Worm (Caenorhabditis elegans): ENCODE results near the gene ung-1.

ung-1 gene

DNA sequence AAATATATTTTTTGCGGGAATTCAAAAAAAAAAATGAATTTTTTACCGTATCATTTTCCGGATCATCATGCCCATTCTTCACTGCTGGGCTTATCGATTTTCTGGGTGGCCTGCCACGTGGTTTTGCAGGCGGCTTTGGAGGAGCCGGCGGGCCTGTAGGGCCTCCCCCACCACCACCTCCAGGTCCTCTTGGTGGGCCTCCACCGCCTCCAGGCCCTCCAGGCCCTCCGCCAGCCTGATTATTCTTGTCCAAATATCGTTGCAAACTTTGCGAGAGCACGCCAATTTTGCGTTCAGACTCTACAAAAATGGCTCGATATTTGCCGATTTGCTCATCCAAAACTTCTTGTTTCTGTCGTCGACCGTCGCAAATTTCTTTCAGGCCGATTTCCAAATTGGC is 22.8 kb downstream of the ung-1 start:
- no peak for TF ChIP-seq nhr-21 (tag; optimal IDR thresholded peaks at IDR 0.05)
- TF ChIP-seq aly-2 (tag; optimal IDR thresholded peaks at IDR 0.05), result no peak
- TF ChIP-seq sma-3 (GFP tag; optimal IDR thresholded peaks at IDR 0.05), result no peak
- no peak for TF ChIP-seq lin-39 (tag; optimal IDR thresholded peaks at IDR 0.05)
- no peak for TF ChIP-seq ztf-1 (GFP tag; conservative IDR thresholded peaks at IDR 0.05)
- no peak for TF ChIP-seq nhr-237 (tag; optimal IDR thresholded peaks at IDR 0.05)
- TF ChIP-seq nhr-12 (tag; optimal IDR thresholded peaks at IDR 0.05), result no peak
- no peak for TF ChIP-seq egl-27 (tag; optimal IDR thresholded peaks at IDR 0.05)
- TF ChIP-seq elt-3 (tag; optimal IDR thresholded peaks at IDR 0.05), result no peak
- no peak for TF ChIP-seq nhr-6 (tag; optimal IDR thresholded peaks at IDR 0.05)
- no peak for TF ChIP-seq nhr-10 (tag; optimal IDR thresholded peaks at IDR 0.05)
- TF ChIP-seq nhr-23 (tag; optimal IDR thresholded peaks at IDR 0.05), result no peak
- TF ChIP-seq gmeb-1 (tag; optimal IDR thresholded peaks at IDR 0.05), result no peak
- TF ChIP-seq lsy-2 (tag; optimal IDR thresholded peaks at IDR 0.05), result no peak
- no peak for TF ChIP-seq mab-5 (tag; optimal IDR thresholded peaks at IDR 0.05)
- no peak for TF ChIP-seq lin-11 (tag; optimal IDR thresholded peaks at IDR 0.05)
- TF ChIP-seq R02D3.7 (tag; optimal IDR thresholded peaks at IDR 0.05), result no peak
- no peak for TF ChIP-seq ztf-4 (tag; optimal IDR thresholded peaks at IDR 0.05)

- no peak for TF ChIP-seq ceh-16 (tag; optimal IDR thresholded peaks at IDR 0.05)
- TF ChIP-seq fos-1 (tag; optimal IDR thresholded peaks at IDR 0.05), result peak; percentile 56
Observed at ce11 chrIII:11949276-11949879, 24.5 kb downstream of the ung-1 start.

DNA sequence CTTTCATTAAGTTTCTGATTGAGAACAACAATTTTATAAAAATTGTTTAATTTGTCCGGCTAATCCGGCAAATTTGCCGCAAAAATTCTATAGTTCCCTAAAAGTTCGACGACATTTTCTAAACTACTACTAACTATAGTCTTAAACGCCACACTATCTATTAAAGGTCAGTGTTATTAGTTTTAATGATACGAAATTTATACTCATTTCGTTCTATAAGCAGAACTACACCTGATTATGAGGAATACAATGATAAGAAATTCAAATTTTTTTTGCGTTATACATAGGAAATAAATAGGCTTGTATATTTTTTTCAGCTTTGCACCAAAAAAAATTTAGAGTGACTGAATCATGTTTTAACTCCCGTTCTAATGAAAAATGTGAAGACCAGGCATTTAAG is 25.5 kb downstream of the ung-1 start:
- TF ChIP-seq peb-1 (tag; optimal IDR thresholded peaks at IDR 0.05) (no peak), nhr-21 (tag; optimal IDR thresholded peaks at IDR 0.05) (no peak), nhr-10 (tag; optimal IDR thresholded peaks at IDR 0.05) (no peak), mab-5 (tag; optimal IDR thresholded peaks at IDR 0.05) (no peak), ama-1 (optimal IDR thresholded peaks at IDR 0.05) (no peak), fos-1 (tag; optimal IDR thresholded peaks at IDR 0.05) (peak; percentile 73)

DNA sequence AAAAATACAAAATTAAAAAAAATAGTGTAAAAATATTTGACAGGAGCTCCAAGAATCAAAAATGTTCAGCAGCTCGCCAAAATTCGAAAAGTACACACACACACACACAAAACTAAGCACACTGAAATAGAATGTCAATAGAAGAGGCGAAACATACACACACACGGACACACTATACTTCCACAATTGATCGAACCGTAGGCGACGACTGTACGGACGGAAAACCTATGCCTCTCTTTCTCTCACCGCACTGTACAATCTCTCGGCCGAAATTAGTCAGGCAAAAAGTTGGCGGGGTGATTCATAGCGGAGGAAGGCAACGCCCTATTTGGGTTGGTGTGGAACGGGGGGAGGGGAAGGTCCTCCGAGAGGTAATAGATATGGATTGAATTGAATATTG is 26.4 kb downstream of the ung-1 start:
- TF ChIP-seq elt-1 (tag; optimal IDR thresholded peaks at IDR 0.05) (no peak), lin-13 (GFP tag; optimal IDR thresholded peaks at IDR 0.05) (no peak), nhr-12 (tag; optimal IDR thresholded peaks at IDR 0.05) (no peak), ztf-4 (tag; optimal IDR thresholded peaks at IDR 0.05) (no peak), gmeb-1 (tag; optimal IDR thresholded peaks at IDR 0.05) (no peak), nhr-6 (tag; optimal IDR thresholded peaks at IDR 0.05) (no peak), R02D3.7 (tag; optimal IDR thresholded peaks at IDR 0.05) (no peak), fos-1 (tag; optimal IDR thresholded peaks at IDR 0.05) (peak; percentile 97), nhr-25 (tag; optimal IDR thresholded peaks at IDR 0.05) (no peak), nhr-129 (tag; optimal IDR thresholded peaks at IDR 0.05) (peak; percentile 52), elt-3 (tag; optimal IDR thresholded peaks at IDR 0.05) (no peak), ztf-11 (tag; optimal IDR thresholded peaks at IDR 0.05) (no peak), sem-4 (tag; optimal IDR thresholded peaks at IDR 0.05) (no peak), egl-27 (tag; optimal IDR thresholded peaks at IDR 0.05) (no peak)

DNA sequence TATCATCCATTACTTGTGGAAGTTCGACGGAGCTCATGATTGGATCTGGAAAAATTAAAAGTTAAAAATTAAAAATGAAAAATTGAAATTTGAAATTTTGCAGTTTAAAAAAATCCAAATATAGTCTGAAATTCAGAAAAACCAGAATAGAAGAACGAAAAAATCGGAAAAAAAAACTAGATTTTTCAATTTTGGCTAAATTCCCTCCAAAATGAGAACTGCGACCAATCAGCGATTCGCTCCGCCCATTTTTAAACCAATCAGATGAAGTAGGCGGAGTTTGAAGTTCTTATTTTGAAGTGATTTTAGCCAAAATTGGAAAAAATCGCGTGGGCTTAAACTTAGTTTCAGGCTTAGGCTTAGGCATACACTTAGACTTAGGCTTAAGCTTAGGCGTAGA is 26.9 kb downstream of the ung-1 start, which contains the start of gene Y56A3A.7:
Gene Y56A3A.7 (minus strand): TSS at position 47 of the 400 bp plus-strand sequence.
- TF ChIP-seq C34F6.9 (tag; optimal IDR thresholded peaks at IDR 0.05), result no peak
- TF ChIP-seq fos-1 (tag; optimal IDR thresholded peaks at IDR 0.05), result no peak
- TF ChIP-seq alr-1 (tag; optimal IDR thresholded peaks at IDR 0.05), result no peak
- no peak for TF ChIP-seq lin-11 (tag; optimal IDR thresholded peaks at IDR 0.05)
- no peak for TF ChIP-seq nhr-129 (tag; optimal IDR thresholded peaks at IDR 0.05)
- no peak for TF ChIP-seq sma-9 (GFP tag; optimal IDR thresholded peaks at IDR 0.05)
- TF ChIP-seq sma-9 (tag; optimal IDR thresholded peaks at IDR 0.05), result no peak
- no peak for TF ChIP-seq nhr-21 (tag; optimal IDR thresholded peaks at IDR 0.05)
- no peak for TF ChIP-seq gmeb-1 (tag; optimal IDR thresholded peaks at IDR 0.05)
- no peak for TF ChIP-seq ama-1 (optimal IDR thresholded peaks at IDR 0.05)

DNA sequence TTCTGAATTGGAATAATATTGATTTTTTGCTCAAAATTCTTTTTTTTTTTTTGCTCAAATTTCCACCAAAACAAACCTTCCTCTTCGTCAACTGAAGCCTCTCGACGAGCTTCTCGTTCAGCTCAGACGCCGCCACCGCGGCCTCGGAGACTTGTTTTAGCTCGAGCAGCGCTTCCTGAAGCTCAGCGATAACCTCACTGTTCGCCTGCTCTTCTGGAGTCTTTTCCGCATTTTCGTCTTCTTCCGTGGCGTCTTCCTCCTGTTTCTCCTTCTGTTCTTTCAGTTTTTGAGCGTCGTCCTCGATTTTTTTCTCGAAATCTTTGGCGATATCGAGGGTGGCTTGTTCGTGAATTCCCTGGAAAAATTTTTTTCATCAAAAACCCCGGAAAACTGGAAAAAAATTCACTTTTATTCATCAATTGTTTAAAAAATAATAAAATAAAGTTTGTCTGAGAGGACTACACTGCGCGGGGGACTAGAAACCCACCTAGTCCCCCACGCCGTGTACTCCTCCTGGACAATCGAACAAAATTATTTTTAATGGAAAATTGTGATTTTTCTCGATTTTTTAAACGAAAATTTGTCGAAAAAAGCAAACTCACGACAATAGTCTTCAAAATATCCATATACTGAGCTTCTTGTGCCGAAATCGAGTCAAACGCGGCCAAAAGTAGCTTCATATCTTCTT is 27.7 kb downstream of the ung-1 start:
- peak; percentile 92 for TF ChIP-seq crh-2 (tag; optimal IDR thresholded peaks at IDR 0.05)
- peak; percentile 35 for TF ChIP-seq blmp-1 (tag; optimal IDR thresholded peaks at IDR 0.05; ENCODE audit: insufficient read depth)
- peak; percentile 52 for TF ChIP-seq lin-11 (tag; optimal IDR thresholded peaks at IDR 0.05)
- peak; percentile 74 for TF ChIP-seq ztf-4 (tag; optimal IDR thresholded peaks at IDR 0.05)
- TF ChIP-seq ztf-11 (tag; optimal IDR thresholded peaks at IDR 0.05), result no peak
- TF ChIP-seq fos-1 (tag; optimal IDR thresholded peaks at IDR 0.05), result peak; percentile 34
- TF ChIP-seq sma-9 (GFP tag; optimal IDR thresholded peaks at IDR 0.05), result peak; percentile 97
- TF ChIP-seq sma-9 (tag; optimal IDR thresholded peaks at IDR 0.05), result no peak
- no peak for TF ChIP-seq nhr-77 (tag; optimal IDR thresholded peaks at IDR 0.05)
- no peak for TF ChIP-seq unc-39 (tag; optimal IDR thresholded peaks at IDR 0.05)
- peak; percentile 82 for TF ChIP-seq nhr-25 (tag; optimal IDR thresholded peaks at IDR 0.05)
- peak; percentile 86 to 94 for TF ChIP-seq lsy-2 (tag; optimal IDR thresholded peaks at IDR 0.05)
- TF ChIP-seq unc-55 (GFP tag; optimal IDR thresholded peaks at IDR 0.05), result peak; percentile 86
- peak; percentile 9 for TF ChIP-seq ZK546.5 (tag; optimal IDR thresholded peaks at IDR 0.05)
- no peak for TF ChIP-seq nhr-12 (tag; optimal IDR thresholded peaks at IDR 0.05)
- peak; percentile 9 for TF ChIP-seq ama-1 (optimal IDR thresholded peaks at IDR 0.05)
- peak; percentile 90 for TF ChIP-seq sma-3 (GFP tag; optimal IDR thresholded peaks at IDR 0.05)
- TF ChIP-seq snpc-4 (tag; optimal IDR thresholded peaks at IDR 0.05), result peak; percentile 79
- peak; percentile 47 for TF ChIP-seq R02D3.7 (tag; optimal IDR thresholded peaks at IDR 0.05)
- TF ChIP-seq peb-1 (tag; optimal IDR thresholded peaks at IDR 0.05), result no peak
- TF ChIP-seq lin-13 (GFP tag; optimal IDR thresholded peaks at IDR 0.05), result peak; percentile 91
- 0 out of 2 replicates have a peak, but pooled peaks have one; percentile 70 for TF ChIP-seq ztf-1 (GFP tag; conservative IDR thresholded peaks at IDR 0.05)
- peak; percentile 85 for TF ChIP-seq gmeb-1 (tag; optimal IDR thresholded peaks at IDR 0.05)

All from whole organism, L2 larva.